Worm (Caenorhabditis elegans): ENCODE results near the gene Y17D7B.4.

The Y17D7B.4 gene

ce11 chrV:18783474-18783873, 7.0 kb upstream of the Y17D7B.4 start, which contains the start of gene Y17D7B.10:
Gene Y17D7B.10 (plus strand): TSS chrV:18783716.
- TF ChIP-seq set-16 (GFP tag; IDR thresholded peaks at IDR 0.05), result 0 out of 2 replicates have a peak, but pooled peaks have one; percentile 9
- no peak for TF ChIP-seq attf-4 (tag; optimal IDR thresholded peaks at IDR 0.05)

- TF ChIP-seq dve-1 (tag; optimal IDR thresholded peaks at IDR 0.05; ENCODE audit: insufficient read depth) (peak; percentile 77), egl-43 (GFP tag; IDR thresholded peaks at IDR 0.05) (no peak), fos-1 (tag; optimal IDR thresholded peaks at IDR 0.05) (no peak), zip-2 (tag; optimal IDR thresholded peaks at IDR 0.05) (no peak), rbr-2 (tag; optimal IDR thresholded peaks at IDR 0.05) (no peak), ceh-20 (GFP tag; IDR thresholded peaks at IDR 0.05) (0 out of 2 replicates have a peak, but pooled peaks have one; percentile 20), skn-1 (tag; optimal IDR thresholded peaks at IDR 0.05) (no peak), dmd-6 (GFP tag; IDR thresholded peaks at IDR 0.05) (peak; percentile 87), ceh-44 (GFP tag; IDR thresholded peaks at IDR 0.05) (no peak), dpl-1 (GFP tag; optimal IDR thresholded peaks at IDR 0.05) (no peak), cey-2 (tag; optimal IDR thresholded peaks at IDR 0.05; ENCODE audit: borderline replicate concordance, insufficient read depth) (no peak), duxl-1 (tag; optimal IDR thresholded peaks at IDR 0.05; ENCODE audit: poor library complexity) (peak; percentile 92), mep-1 (tag; optimal IDR thresholded peaks at IDR 0.05) (peak; percentile 25), snpc-4 (tag; optimal IDR thresholded peaks at IDR 0.05) (no peak), fkh-10 (GFP tag; optimal IDR thresholded peaks at IDR 0.05) (no peak), nhr-25 (tag; optimal IDR thresholded peaks at IDR 0.05; ENCODE audit: borderline replicate concordance, insufficient read depth) (no peak), aly-2 (tag; optimal IDR thresholded peaks at IDR 0.05) (no peak), ceh-62 (tag; optimal IDR thresholded peaks at IDR 0.05) (no peak), saeg-2 (GFP tag; IDR thresholded peaks at IDR 0.05) (no peak), unc-62 (GFP tag; optimal IDR thresholded peaks at IDR 0.05 in 1 of 2) (no peak), unc-62 (tag; optimal IDR thresholded peaks at IDR 0.05) (no peak), lin-39 (tag; optimal IDR thresholded peaks at IDR 0.05) (no peak), lin-1 (GFP tag; IDR thresholded peaks at IDR 0.05) (no peak), T26A8.4 (GFP tag; IDR thresholded peaks at IDR 0.05) (no peak), ZK337.2 (GFP tag; IDR thresholded peaks at IDR 0.05) (no peak), nhr-111 (GFP tag; optimal IDR thresholded peaks at IDR 0.05) (no peak), unc-130 (GFP tag; optimal IDR thresholded peaks at IDR 0.05) (no peak), mdl-1 (tag; optimal IDR thresholded peaks at IDR 0.05) (no peak), zfp-3 (GFP tag; conservative IDR thresholded peaks at IDR 0.05) (no peak), mxl-2 (GFP tag; conservative IDR thresholded peaks at IDR 0.05) (no peak), daf-16 (GFP tag; optimal IDR thresholded peaks at IDR 0.05) (peak in 1 of 2 experiments; percentile 8), daf-16 (tag; optimal IDR thresholded peaks at IDR 0.05) (peak; percentile 57), lin-13 (GFP tag; optimal IDR thresholded peaks at IDR 0.05) (no peak), zfp-2 (tag; optimal IDR thresholded peaks at IDR 0.05) (no peak), pqm-1 (tag; optimal IDR thresholded peaks at IDR 0.05) (peak; percentile 58), mes-2 (tag; optimal IDR thresholded peaks at IDR 0.05; ENCODE audit: poor library complexity, severe bottlenecking) (no peak), Y48G9A.11 (GFP tag; IDR thresholded peaks at IDR 0.05) (no peak), gei-8 (GFP tag; optimal IDR thresholded peaks at IDR 0.05) (no peak), Y5F2A.4 (GFP tag; optimal IDR thresholded peaks at IDR 0.05) (no peak), set-16 (GFP tag; IDR thresholded peaks at IDR 0.05) (peak; percentile 39; the same call in 1 of the 2 replicates), lin-15B (tag; optimal IDR thresholded peaks at IDR 0.05) (no peak), nhr-77 (tag; optimal IDR thresholded peaks at IDR 0.05) (peak; percentile 2), vab-7 (GFP tag; IDR thresholded peaks at IDR 0.05) (no peak), nhr-102 (tag; optimal IDR thresholded peaks at IDR 0.05) (no peak), F44E2.7 (GFP tag; IDR thresholded peaks at IDR 0.05) (no peak), daf-12 (tag; optimal IDR thresholded peaks at IDR 0.05) (no peak), snpc-1.2 (GFP tag; IDR thresholded peaks at IDR 0.05) (no peak), hlh-30 (tag; optimal IDR thresholded peaks at IDR 0.05; ENCODE audit: insufficient read depth) (peak; percentile 3)
Measured at ce11 chrV:18782747-18783146, 6.3 kb upstream of the Y17D7B.4 start.

Measured in whole organism, L4 larva.